Worm (Caenorhabditis elegans) whole organism, L3 larva: ENCODE measurements around the gene mxl-2.

Source experiments
- R02D3.7 ChIP-seq: fragments of 150-350 bp; optimal IDR thresholded peaks from 2 replicates; lab custom pipeline; 2014; ENCODE audit warnings: missing biosample characterization, missing genetic modification characterization
- aly-2 ChIP-seq: fragments of 150-350 bp; optimal IDR thresholded peaks from 2 replicates; lab custom pipeline; 2014; ENCODE audit warnings: missing biosample characterization, missing genetic modification characterization
- ama-1 ChIP-seq: fragments of 150-350 bp; optimal IDR thresholded peaks from 2 replicates; lab custom pipeline; 2018
- ceh-16 ChIP-seq: sonication (generic microtip); optimal IDR thresholded peaks from 2 replicates; lab custom pipeline; 2017; ENCODE audit warnings: missing biosample characterization, missing genetic modification characterization
- ceh-82 ChIP-seq: fragments of 150-350 bp; optimal IDR thresholded peaks from 2 replicates; lab custom pipeline; 2014; ENCODE audit warnings: missing biosample characterization, missing genetic modification characterization
- daf-12 ChIP-seq: fragments of 150-350 bp; optimal IDR thresholded peaks from 2 replicates; lab custom pipeline; 2014; ENCODE audit warnings: missing biosample characterization, missing genetic modification reagents, missing genetic modification characterization
- egl-27 ChIP-seq: sonication (generic microtip); optimal IDR thresholded peaks from 4 replicates; lab custom pipeline; 2017; ENCODE audit warnings: missing biosample characterization, missing genetic modification reagents, missing genetic modification characterization
- egl-5 ChIP-seq: fragments of 150-350 bp; optimal IDR thresholded peaks from 2 replicates; lab custom pipeline; 2017; ENCODE audit warnings: missing biosample characterization, missing genetic modification reagents, missing genetic modification characterization, inconsistent platforms
- elt-1 ChIP-seq: fragments of 150-350 bp; optimal IDR thresholded peaks from 2 replicates; lab custom pipeline; 2014; ENCODE audit warnings: missing biosample characterization, missing genetic modification characterization
- elt-2 ChIP-seq: sonication (generic microtip); optimal IDR thresholded peaks from 2 replicates; lab custom pipeline; 2016; ENCODE audit warnings: missing genetic modification reagents, mild to moderate bottlenecking, missing genetic modification characterization, missing compliant biosample characterization
- elt-3 ChIP-seq, 3 experiments: fragments of 150-350 bp in 1 of 3; sonication (generic microtip) in 2 of 3; optimal IDR thresholded peaks; 2 replicates in 2 of 3; 4 replicates in 1 of 3; lab custom pipeline; 2014 to 2017; ENCODE audit warnings: missing biosample characterization in 3 of 3, missing genetic modification characterization in 3 of 3
- fkh-10 ChIP-seq: sonication (generic microtip); optimal IDR thresholded peaks from 2 replicates; lab custom pipeline; 2017; ENCODE audit warnings: missing biosample characterization, missing genetic modification reagents, missing genetic modification characterization
- fkh-2 ChIP-seq: fragments of 150-350 bp; optimal IDR thresholded peaks from 2 replicates; lab custom pipeline; 2014; ENCODE audit warnings: missing biosample characterization, missing genetic modification reagents, missing genetic modification characterization
- fos-1 ChIP-seq: fragments of 150-350 bp; optimal IDR thresholded peaks from 2 replicates; lab custom pipeline; 2014; ENCODE audit warnings: missing biosample characterization, missing genetic modification characterization
- hmg-11 ChIP-seq: sonication (generic microtip); optimal IDR thresholded peaks from 2 replicates; lab custom pipeline; 2016; ENCODE audit warnings: missing genetic modification characterization, missing compliant biosample characterization
- jun-1 ChIP-seq: fragments of 150-350 bp; optimal IDR thresholded peaks from 2 replicates; lab custom pipeline; 2014; ENCODE audit warnings: missing biosample characterization, missing genetic modification reagents, missing genetic modification characterization
- lin-15B ChIP-seq: fragments of 150-350 bp; optimal IDR thresholded peaks from 2 replicates; lab custom pipeline; 2014; ENCODE audit warnings: missing biosample characterization, missing genetic modification characterization
- lin-39 ChIP-seq: fragments of 150-350 bp; optimal IDR thresholded peaks from 2 replicates; lab custom pipeline; 2018; ENCODE audit warnings: missing biosample characterization, missing genetic modification reagents, missing genetic modification characterization
- lsy-12 ChIP-seq: sonication (generic microtip); optimal IDR thresholded peaks from 2 replicates; lab custom pipeline; 2016; ENCODE audit warnings: mild to moderate bottlenecking, missing genetic modification characterization, missing compliant biosample characterization
- mdl-1 ChIP-seq: fragments of 150-350 bp; optimal IDR thresholded peaks from 2 replicates; lab custom pipeline; 2014; ENCODE audit warnings: missing biosample characterization, missing genetic modification characterization
- mml-1 ChIP-seq: fragments of 150-350 bp; sonication (generic microtip); optimal IDR thresholded peaks from 3 replicates; lab custom pipeline; 2014; ENCODE audit warnings: missing biosample characterization, missing genetic modification characterization
- nfya-1 ChIP-seq: sonication (generic microtip); optimal IDR thresholded peaks from 2 replicates; lab custom pipeline; 2017; ENCODE audit warnings: missing genetic modification characterization, mild to moderate bottlenecking, missing compliant biosample characterization, antibody characterized with exemption, moderate library complexity; ENCODE audit not compliant: insufficient read depth
- nhr-11 ChIP-seq: fragments of 150-350 bp; optimal IDR thresholded peaks from 2 replicates; lab custom pipeline; 2014; ENCODE audit warnings: missing biosample characterization, missing genetic modification characterization
- nhr-12 ChIP-seq: fragments of 150-350 bp; optimal IDR thresholded peaks from 2 replicates; lab custom pipeline; 2014; ENCODE audit warnings: missing biosample characterization, missing genetic modification characterization
- nhr-23 ChIP-seq: fragments of 150-350 bp; optimal IDR thresholded peaks from 2 replicates; lab custom pipeline; 2014; ENCODE audit warnings: missing biosample characterization, missing genetic modification reagents, missing genetic modification characterization
- nhr-237 ChIP-seq: fragments of 150-350 bp; optimal IDR thresholded peaks from 2 replicates; lab custom pipeline; 2014; ENCODE audit warnings: missing biosample characterization, missing genetic modification characterization
- nhr-25 ChIP-seq: sonication (generic microtip); optimal IDR thresholded peaks from 2 replicates; lab custom pipeline; 2017; ENCODE audit warnings: missing biosample characterization, missing genetic modification characterization
- nhr-28 ChIP-seq: fragments of 150-350 bp; optimal IDR thresholded peaks from 2 replicates; lab custom pipeline; 2014; ENCODE audit warnings: missing biosample characterization, missing genetic modification characterization
- nhr-43 ChIP-seq: sonication (generic microtip); optimal IDR thresholded peaks from 2 replicates; lab custom pipeline; 2016; ENCODE audit warnings: mild to moderate bottlenecking, missing genetic modification characterization, missing compliant biosample characterization; ENCODE audit not compliant: poor library complexity, severe bottlenecking
- nhr-67 ChIP-seq: fragments of 150-350 bp; optimal IDR thresholded peaks from 2 replicates; lab custom pipeline; 2014; ENCODE audit warnings: missing biosample characterization, missing genetic modification characterization
- nhr-76 ChIP-seq: fragments of 150-350 bp; sonication (generic microtip); optimal IDR thresholded peaks from 5 replicates; lab custom pipeline; 2014; ENCODE audit warnings: missing biosample characterization, missing genetic modification characterization
- nhr-77 ChIP-seq: fragments of 150-350 bp; optimal IDR thresholded peaks from 2 replicates; lab custom pipeline; 2014; ENCODE audit warnings: missing biosample characterization, missing genetic modification characterization
- pha-4 ChIP-seq: fragments of 150-350 bp; optimal IDR thresholded peaks from 2 replicates; lab custom pipeline; 2014; ENCODE audit warnings: missing biosample characterization, missing genetic modification reagents, missing genetic modification characterization
- skn-1 ChIP-seq: fragments of 150-350 bp; optimal IDR thresholded peaks from 2 replicates; lab custom pipeline; 2014; ENCODE audit warnings: missing biosample characterization, missing genetic modification characterization
- tbx-2 ChIP-seq: sonication (generic microtip); optimal IDR thresholded peaks from 2 replicates; lab custom pipeline; 2016; ENCODE audit warnings: mild to moderate bottlenecking, missing genetic modification characterization, missing compliant biosample characterization
- unc-62 ChIP-seq: fragments of 150-350 bp; sonication (generic microtip); optimal IDR thresholded peaks from 4 replicates; lab custom pipeline; 2014; ENCODE audit warnings: missing biosample characterization, missing genetic modification reagents, missing genetic modification characterization
- ztf-11 ChIP-seq: fragments of 150-350 bp; optimal IDR thresholded peaks from 2 replicates; lab custom pipeline; 2014; ENCODE audit warnings: missing biosample characterization, missing genetic modification characterization

The mxl-2 gene

DNA sequence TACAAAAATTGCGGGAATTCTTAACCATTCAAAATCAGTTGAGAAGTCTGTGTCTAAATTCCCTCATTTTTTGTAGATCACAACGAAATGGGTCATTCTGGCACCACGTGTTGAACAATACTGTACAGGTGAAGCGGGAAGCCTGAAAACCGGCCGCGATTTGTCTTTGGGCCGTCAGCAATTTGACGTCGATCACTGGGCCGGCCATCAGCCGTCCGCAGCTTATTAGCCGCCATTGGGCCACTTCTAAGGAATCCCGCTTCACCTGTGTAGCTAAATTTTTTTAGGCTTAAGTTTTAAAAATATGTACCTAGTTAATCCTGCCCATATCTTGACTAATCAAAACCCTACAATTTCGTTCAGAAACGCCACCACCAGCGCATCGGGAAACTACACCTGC lies 28.3 kb downstream of the mxl-2 start:
- no peak for TF ChIP-seq jun-1 (tag; lab: Kevin White, UChicago)
- no peak for TF ChIP-seq fkh-2 (tag; lab: Kevin White, UChicago)
- no peak for TF ChIP-seq ceh-82 (tag; lab: Kevin White, UChicago)
- no peak for TF ChIP-seq nhr-23
- no peak for TF ChIP-seq fos-1 (tag; lab: Kevin White, UChicago)
- no peak for TF ChIP-seq nhr-67
- no peak for TF ChIP-seq mdl-1
- TF ChIP-seq nhr-43 = no peak
- TF ChIP-seq nhr-11 (tag; lab: Kevin White, UChicago) = no peak
- TF ChIP-seq fkh-10 (GFP tag; lab: Kevin White, UChicago) = no peak
- no peak for TF ChIP-seq nhr-28 (tag; lab: Kevin White, UChicago)
- no peak for TF ChIP-seq ztf-11 (tag; lab: Kevin White, UChicago)
- no peak for TF ChIP-seq pha-4

DNA sequence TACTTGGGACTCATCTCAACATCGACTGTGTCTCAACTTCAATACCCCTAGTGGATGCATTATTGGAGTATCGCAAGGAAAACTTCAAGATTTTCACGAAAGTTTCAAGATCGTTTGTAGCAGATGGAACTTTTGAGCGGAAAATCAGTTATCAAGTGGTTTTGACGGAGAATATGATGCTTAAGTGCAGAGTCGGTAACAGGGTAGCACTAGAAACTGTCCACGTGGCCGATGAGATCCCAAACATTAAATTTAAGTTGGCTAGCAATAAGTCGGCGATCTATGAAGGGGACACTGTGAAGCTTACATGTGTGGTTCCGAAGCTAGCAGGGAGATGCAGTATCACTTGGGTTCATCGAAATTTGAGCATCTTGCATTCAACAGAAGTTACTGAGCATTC lies 28.8 kb downstream of the mxl-2 start:
- TF ChIP-seq fkh-10 (GFP tag; lab: Kevin White, UChicago) = no peak
- TF ChIP-seq nhr-12 (tag; lab: Kevin White, UChicago) = no peak
- no peak for TF ChIP-seq ceh-82 (tag; lab: Kevin White, UChicago)
- TF ChIP-seq nhr-25 (tag; lab: Kevin White, UChicago) = no peak
- no peak for TF ChIP-seq egl-5 (tag; lab: Kevin White, UChicago)
- TF ChIP-seq pha-4 = no peak
- TF ChIP-seq mml-1 (tag; lab: Kevin White, UChicago) = no peak
- no peak for TF ChIP-seq ama-1 (lab: Kevin White, UChicago)
- no peak for TF ChIP-seq nhr-237 (tag; lab: Kevin White, UChicago)
- TF ChIP-seq hmg-11 (tag; lab: Kevin White, UChicago) = no peak
- no peak for TF ChIP-seq tbx-2 (tag; lab: Kevin White, UChicago)
- no peak for TF ChIP-seq ztf-11 (tag; lab: Kevin White, UChicago)
- no peak for TF ChIP-seq lin-15B (tag; lab: Kevin White, UChicago)
- TF ChIP-seq egl-27 = no peak
- no peak for TF ChIP-seq nfya-1 (tag; lab: Kevin White, UChicago)
- TF ChIP-seq lin-39 (tag; lab: Kevin White, UChicago) = no peak
- TF ChIP-seq aly-2 (tag; lab: Kevin White, UChicago) = no peak
- TF ChIP-seq fkh-2 (tag; lab: Kevin White, UChicago) = no peak
- TF ChIP-seq unc-62 (GFP tag; lab: Kevin White, UChicago) = no peak

- TF ChIP-seq tbx-2 (tag; lab: Kevin White, UChicago) = no peak
- no peak for TF ChIP-seq pha-4
- no peak for TF ChIP-seq nhr-77
- no peak for TF ChIP-seq nhr-76 (tag; lab: Kevin White, UChicago)
- TF ChIP-seq unc-62 (GFP tag; lab: Kevin White, UChicago) = no peak
- TF ChIP-seq ztf-11 (tag; lab: Kevin White, UChicago) = no peak
- TF ChIP-seq ceh-16 (tag; lab: Kevin White, UChicago) = no peak
- TF ChIP-seq lsy-12 (tag; lab: Kevin White, UChicago) = no peak
- no peak for TF ChIP-seq elt-1 (tag; lab: Kevin White, UChicago)
- TF ChIP-seq nhr-67 = no peak
- TF ChIP-seq elt-3 (tag; optimal IDR thresholded peaks at IDR 0.05; lab: Kevin White, UChicago) = no peak
Measured at ce11 chrIII:157980-158379, 30.0 kb downstream of the mxl-2 start.

DNA sequence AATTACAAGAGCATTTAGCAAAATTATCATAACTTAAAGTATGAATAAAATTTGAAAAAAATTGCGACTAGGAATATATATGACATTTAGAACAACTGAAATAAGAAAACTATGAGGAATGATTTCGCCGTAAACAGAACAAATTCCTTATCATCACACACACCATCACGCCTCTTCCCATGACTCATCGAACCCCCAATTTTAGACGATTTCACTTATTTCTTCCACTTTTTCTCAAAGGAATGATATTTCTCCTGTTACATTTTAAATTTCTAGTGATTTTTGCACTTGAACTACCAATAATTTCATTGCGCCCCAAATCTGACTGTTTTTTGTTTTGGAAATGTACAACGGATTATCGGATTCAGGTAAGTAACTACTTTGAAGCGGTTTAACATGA lies 31.3 kb downstream of the mxl-2 start, which contains the start of the genes zig-13 and ver-1:
TSS of gene zig-13 (minus strand) at position 101 of the 400 bp plus-strand sequence.
TSS of gene ver-1 (plus strand) at position 180 of the 400 bp plus-strand sequence.
- no peak for TF ChIP-seq daf-12 (tag; lab: Kevin White, UChicago)
- no peak for TF ChIP-seq R02D3.7 (tag; lab: Kevin White, UChicago)
- TF ChIP-seq egl-5 (tag; lab: Kevin White, UChicago) = no peak
- TF ChIP-seq tbx-2 (tag; lab: Kevin White, UChicago) = no peak
- TF ChIP-seq aly-2 (tag; lab: Kevin White, UChicago) = no peak
- no peak for TF ChIP-seq ztf-11 (tag; lab: Kevin White, UChicago)
- no peak for TF ChIP-seq nhr-25 (tag; lab: Kevin White, UChicago)
- no peak for TF ChIP-seq jun-1 (tag; lab: Kevin White, UChicago)
- TF ChIP-seq fkh-2 (tag; lab: Kevin White, UChicago) = no peak
- TF ChIP-seq nhr-43 = no peak
- no peak for TF ChIP-seq unc-62 (GFP tag; lab: Kevin White, UChicago)
- no peak for TF ChIP-seq ceh-82 (tag; lab: Kevin White, UChicago)
- no peak for TF ChIP-seq skn-1 (tag; lab: Kevin White, UChicago)
- no peak for TF ChIP-seq mdl-1
- no peak for TF ChIP-seq pha-4
- no peak for TF ChIP-seq nhr-77
- no peak for TF ChIP-seq elt-2 (tag; lab: Kevin White, UChicago)
